Worm (Caenorhabditis elegans) whole organism, L1 larva: ENCODE results near the gene oac-41.

Experiments used
- C16A3.4 ChIP-seq: fragments of 150-350 bp; optimal IDR thresholded peaks from 2 replicates; lab custom pipeline; 2014; ENCODE audit warnings: missing biosample characterization, missing genetic modification characterization
- C34B4.2 ChIP-seq: sonication (generic microtip); optimal IDR thresholded peaks from 2 replicates; lab custom pipeline; 2017; ENCODE audit warnings: mild to moderate bottlenecking, missing genetic modification characterization, missing compliant biosample characterization
- Y116A8C.19 ChIP-seq: sonication (generic microtip); optimal IDR thresholded peaks from 2 replicates; lab custom pipeline; 2016; ENCODE audit warnings: missing compliant biosample characterization, missing genetic modification characterization, borderline replicate concordance
- aha-1 ChIP-seq: fragments of 150-350 bp; optimal IDR thresholded peaks from 2 replicates; lab custom pipeline; 2014; ENCODE audit warnings: missing biosample characterization, missing genetic modification characterization
- alr-1 ChIP-seq: fragments of 200-800 bp; sonication (Bioruptor generic); optimal IDR thresholded peaks from 2 replicates; lab custom pipeline; 2018; ENCODE audit warnings: borderline replicate concordance, mild to moderate bottlenecking, missing genetic modification characterization, missing compliant biosample characterization
- aly-2 ChIP-seq: fragments of 150-350 bp; optimal IDR thresholded peaks from 2 replicates; lab custom pipeline; 2014; ENCODE audit warnings: missing biosample characterization, missing genetic modification characterization
- ama-1 ChIP-seq: fragments of 150-350 bp; optimal IDR thresholded peaks from 2 replicates; lab custom pipeline; 2014
- ceh-8 ChIP-seq: fragments of 200-800 bp; sonication (Bioruptor generic); optimal IDR thresholded peaks from 2 replicates; lab custom pipeline; 2018; ENCODE audit warnings: mild to moderate bottlenecking, missing genetic modification characterization, moderate library complexity, missing compliant biosample characterization
- ceh-88 ChIP-seq: fragments of 200-800 bp; sonication (Bioruptor generic); IDR thresholded peaks from 2 replicates; pipeline ENCODE4 v1.3.6; 2022; ENCODE audit warnings: missing genetic modification characterization, missing compliant biosample characterization
- ceh-90 ChIP-seq: sonication (generic microtip); optimal IDR thresholded peaks from 2 replicates; lab custom pipeline; 2016; ENCODE audit warnings: missing genetic modification characterization, missing compliant biosample characterization
- ces-1 ChIP-seq: fragments of 150-350 bp; optimal IDR thresholded peaks from 2 replicates; lab custom pipeline; 2014; ENCODE audit warnings: missing biosample characterization, missing genetic modification reagents, missing genetic modification characterization
- efl-1 ChIP-seq, 4 experiments: fragments of 150-350 bp; optimal IDR thresholded peaks in 3 of 4; peaks in 1 of 4; 1 replicate in 1 of 4; 2 replicates in 3 of 4; lab custom pipeline; 2014; ENCODE audit warnings: missing biosample characterization in 2 of 4, missing genetic modification characterization in 2 of 4, missing genetic modification reagents in 2 of 4
- egl-27 ChIP-seq, 2 experiments: fragments of 150-350 bp in 1 of 2; sonication (generic microtip); optimal IDR thresholded peaks; 3 replicates each; lab custom pipeline; 2017 to 2018; ENCODE audit warnings: missing biosample characterization in 2 of 2, missing genetic modification characterization in 2 of 2, missing genetic modification reagents in 2 of 2
- elt-2 ChIP-seq: sonication (generic microtip); optimal IDR thresholded peaks from 2 replicates; lab custom pipeline; 2016; ENCODE audit warnings: missing genetic modification characterization, mild to moderate bottlenecking, inconsistent platforms, missing compliant biosample characterization, missing genetic modification reagents
- ets-5 ChIP-seq: fragments of 200-800 bp; sonication (Bioruptor generic); IDR thresholded peaks from 2 replicates; pipeline ENCODE4 v1.3.6; 2022; ENCODE audit warnings: missing genetic modification characterization, missing compliant biosample characterization
- hlh-17 ChIP-seq: fragments of 200-800 bp; sonication (Bioruptor generic); optimal IDR thresholded peaks from 2 replicates; lab custom pipeline; 2018; ENCODE audit warnings: missing genetic modification characterization, mild to moderate bottlenecking, missing compliant biosample characterization, moderate library complexity, borderline replicate concordance
- isw-1 ChIP-seq: fragments of 200-800 bp; sonication (Bioruptor generic); IDR thresholded peaks from 2 replicates; pipeline ENCODE4 v1.3.6; 2022; ENCODE audit warnings: missing genetic modification characterization, missing compliant biosample characterization
- jun-1 ChIP-seq: fragments of 150-350 bp; optimal IDR thresholded peaks from 2 replicates; lab custom pipeline; 2014; ENCODE audit warnings: missing biosample characterization, missing genetic modification reagents, missing genetic modification characterization
- lin-15B ChIP-seq: fragments of 150-350 bp; sonication (generic microtip); optimal IDR thresholded peaks from 3 replicates; lab custom pipeline; 2014; ENCODE audit warnings: missing biosample characterization, missing genetic modification characterization
- lin-35 ChIP-seq, 2 experiments: fragments of 150-350 bp; optimal IDR thresholded peaks; 2 replicates each; lab custom pipeline; 2014; ENCODE audit warnings: missing biosample characterization in 2 of 2, missing genetic modification characterization in 2 of 2, missing genetic modification reagents in 2 of 2
- lin-39 ChIP-seq: fragments of 150-350 bp; optimal IDR thresholded peaks from 2 replicates; lab custom pipeline; 2014; ENCODE audit warnings: missing biosample characterization, missing genetic modification reagents, missing genetic modification characterization
- lir-3 ChIP-seq: sonication (generic microtip); optimal IDR thresholded peaks from 2 replicates; lab custom pipeline; 2016; ENCODE audit warnings: mild to moderate bottlenecking, missing genetic modification characterization, moderate library complexity, missing compliant biosample characterization; ENCODE audit not compliant: poor library complexity
- lsy-2 ChIP-seq, 2 experiments: fragments of 150-350 bp; optimal IDR thresholded peaks; 2 replicates each; lab custom pipeline; 2014; ENCODE audit warnings: missing biosample characterization in 2 of 2, missing genetic modification characterization in 2 of 2
- mab-9 ChIP-seq: fragments of 200-800 bp; sonication (Bioruptor generic); IDR thresholded peaks from 2 replicates; pipeline ENCODE4 v1.3.6; 2022; ENCODE audit warnings: missing genetic modification reagents, missing genetic modification characterization, missing compliant biosample characterization
- mdl-1 ChIP-seq, 2 experiments: fragments of 150-350 bp; optimal IDR thresholded peaks; 2 replicates each; lab custom pipeline; 2014 to 2017; ENCODE audit warnings: missing biosample characterization in 2 of 2, missing genetic modification characterization in 2 of 2, inconsistent platforms in 1 of 2
- mef-2 ChIP-seq: fragments of 150-350 bp; optimal IDR thresholded peaks from 2 replicates; lab custom pipeline; 2014; ENCODE audit warnings: missing biosample characterization, missing genetic modification characterization
- nhr-11 ChIP-seq: fragments of 150-350 bp; optimal IDR thresholded peaks from 2 replicates; lab custom pipeline; 2014; ENCODE audit warnings: missing biosample characterization, missing genetic modification characterization
- nhr-12 ChIP-seq: sonication (generic microtip); optimal IDR thresholded peaks from 2 replicates; lab custom pipeline; 2017; ENCODE audit warnings: missing biosample characterization, missing genetic modification characterization
- nhr-19 ChIP-seq: fragments of 200-800 bp; sonication (Bioruptor generic); conservative IDR thresholded peaks from 2 replicates; pipeline ENCODE4 v1.3.6; 2022; ENCODE audit warnings: missing genetic modification characterization, missing compliant biosample characterization
- nhr-20 ChIP-seq: sonication (generic microtip); optimal IDR thresholded peaks from 2 replicates; lab custom pipeline; 2016; ENCODE audit warnings: mild to moderate bottlenecking, missing genetic modification characterization, missing compliant biosample characterization
- nhr-237 ChIP-seq: fragments of 150-350 bp; optimal IDR thresholded peaks from 2 replicates; lab custom pipeline; 2014; ENCODE audit warnings: missing biosample characterization, missing genetic modification characterization
- nhr-76 ChIP-seq: sonication (generic microtip); optimal IDR thresholded peaks from 2 replicates; lab custom pipeline; 2017; ENCODE audit warnings: missing biosample characterization, missing genetic modification characterization
- nhr-77 ChIP-seq: fragments of 150-350 bp; optimal IDR thresholded peaks from 2 replicates; lab custom pipeline; 2014; ENCODE audit warnings: missing biosample characterization, missing genetic modification characterization
- pax-3 ChIP-seq: fragments of 200-800 bp; sonication (Bioruptor generic); optimal IDR thresholded peaks from 2 replicates; lab custom pipeline; 2018; ENCODE audit warnings: mild to moderate bottlenecking, missing genetic modification characterization, moderate library complexity, missing compliant biosample characterization
- pqm-1 ChIP-seq: sonication (generic microtip); optimal IDR thresholded peaks from 3 replicates; lab custom pipeline; 2017; ENCODE audit warnings: missing biosample characterization, missing genetic modification characterization
- skn-1 ChIP-seq: fragments of 150-350 bp; optimal IDR thresholded peaks from 2 replicates; lab custom pipeline; 2014; ENCODE audit warnings: missing biosample characterization, missing genetic modification characterization
- snpc-4 ChIP-seq: fragments of 150-350 bp; optimal IDR thresholded peaks from 2 replicates; lab custom pipeline; 2014; ENCODE audit warnings: missing biosample characterization, missing genetic modification characterization
- sox-4 ChIP-seq: sonication (generic microtip); optimal IDR thresholded peaks from 2 replicates; lab custom pipeline; 2016; ENCODE audit warnings: missing genetic modification characterization, missing compliant biosample characterization
- sptf-1 ChIP-seq: fragments of 150-350 bp; optimal IDR thresholded peaks from 2 replicates; lab custom pipeline; 2014; ENCODE audit warnings: missing biosample characterization, missing genetic modification characterization
- swsn-7 ChIP-seq: sonication (generic microtip); optimal IDR thresholded peaks from 2 replicates; lab custom pipeline; 2016; ENCODE audit warnings: missing genetic modification characterization, missing compliant biosample characterization
- tbx-2 ChIP-seq: sonication (generic microtip); optimal IDR thresholded peaks from 2 replicates; lab custom pipeline; 2016; ENCODE audit warnings: missing genetic modification characterization, missing compliant biosample characterization
- unc-30 ChIP-seq: sonication (generic microtip); optimal IDR thresholded peaks from 2 replicates; lab custom pipeline; 2017; ENCODE audit warnings: missing biosample characterization, missing genetic modification characterization
- unc-62 ChIP-seq: fragments of 150-350 bp; optimal IDR thresholded peaks from 2 replicates; lab custom pipeline; 2014; ENCODE audit warnings: missing biosample characterization, missing genetic modification reagents, missing genetic modification characterization
- unc-86 ChIP-seq: sonication (generic microtip); optimal IDR thresholded peaks from 2 replicates; lab custom pipeline; 2016; ENCODE audit warnings: missing genetic modification characterization, missing compliant biosample characterization
- unc-98 ChIP-seq: fragments of 200-800 bp; sonication (Bioruptor generic); IDR thresholded peaks from 2 replicates; pipeline ENCODE4 v1.3.6; 2022; ENCODE audit warnings: missing genetic modification characterization, missing compliant biosample characterization
- xbp-1 ChIP-seq: sonication (generic microtip); optimal IDR thresholded peaks from 2 replicates; lab custom pipeline; 2016; ENCODE audit warnings: missing genetic modification characterization, missing compliant biosample characterization

oac-41 gene

DNA sequence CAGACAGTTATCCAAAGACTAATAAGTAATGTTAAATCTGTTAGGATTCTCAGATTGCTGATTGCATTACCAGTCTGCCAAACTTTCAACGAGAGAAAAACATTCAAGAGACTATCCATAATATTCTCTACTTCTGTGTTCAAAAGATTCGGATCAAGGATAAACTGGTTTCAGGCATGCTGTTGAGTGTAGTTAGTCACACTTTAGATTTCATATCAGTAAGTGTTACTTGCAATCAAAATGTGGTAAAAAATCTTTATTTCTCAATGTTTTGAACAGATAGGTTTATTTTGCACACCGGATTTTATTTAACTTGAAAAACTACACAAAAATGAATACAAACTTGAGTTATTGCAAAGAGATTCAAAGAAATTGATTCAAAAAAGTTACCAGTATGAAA is at the start of gene oac-41:
oac-41 (minus strand) TSS at position 101 of the 400 bp plus-strand sequence.
- TF ChIP-seq xbp-1 = no peak
- TF ChIP-seq skn-1 = no peak
- TF ChIP-seq hlh-17 (GFP tag; lab: Kevin White, UChicago) = no peak
- no peak for TF ChIP-seq unc-62 (GFP tag; lab: Kevin White, UChicago)
- TF ChIP-seq alr-1 = no peak
- TF ChIP-seq C16A3.4 = no peak
- TF ChIP-seq efl-1 (optimal IDR thresholded peaks at IDR 0.05; lab: Kevin White, UChicago) = no peak
- no peak for TF ChIP-seq efl-1 (GFP tag; optimal IDR thresholded peaks at IDR 0.05 in 1 of 2; lab: Kevin White, UChicago)
- TF ChIP-seq nhr-19 (GFP tag; lab: Robert Waterston, UW) = no peak
- TF ChIP-seq lin-39 (tag; lab: Kevin White, UChicago) = no peak
- TF ChIP-seq ces-1 = no peak
- TF ChIP-seq Y116A8C.19 (tag; lab: Kevin White, UChicago) = no peak
- no peak for TF ChIP-seq egl-27 (tag; optimal IDR thresholded peaks at IDR 0.05; lab: Kevin White, UChicago)
- no peak for TF ChIP-seq sox-4 (tag; lab: Kevin White, UChicago)
- TF ChIP-seq jun-1 (tag; lab: Kevin White, UChicago) = no peak
- no peak for TF ChIP-seq pqm-1
- no peak for TF ChIP-seq lin-15B (tag; lab: Kevin White, UChicago)
- no peak for TF ChIP-seq lsy-2 (tag; optimal IDR thresholded peaks at IDR 0.05; lab: Kevin White, UChicago)

- no peak for TF ChIP-seq snpc-4 (tag; lab: Kevin White, UChicago)
- TF ChIP-seq unc-98 (GFP tag; lab: Robert Waterston, UW) = no peak
- no peak for TF ChIP-seq ets-5
- no peak for TF ChIP-seq efl-1 (optimal IDR thresholded peaks at IDR 0.05; lab: Kevin White, UChicago)
- TF ChIP-seq efl-1 (GFP tag; optimal IDR thresholded peaks at IDR 0.05 in 1 of 2; lab: Kevin White, UChicago) = no peak
- no peak for TF ChIP-seq nhr-237 (tag; lab: Kevin White, UChicago)
- TF ChIP-seq nhr-76 = no peak
- no peak for TF ChIP-seq nhr-77
- no peak for TF ChIP-seq lsy-2 (tag; optimal IDR thresholded peaks at IDR 0.05; lab: Kevin White, UChicago)
- TF ChIP-seq nhr-20 (tag; lab: Kevin White, UChicago) = no peak
- no peak for TF ChIP-seq lin-39 (tag; lab: Kevin White, UChicago)
- TF ChIP-seq aly-2 (tag; lab: Kevin White, UChicago) = no peak
- TF ChIP-seq sptf-1 = no peak
- no peak for TF ChIP-seq mef-2 (tag; lab: Kevin White, UChicago)
- no peak for TF ChIP-seq egl-27 (tag; optimal IDR thresholded peaks at IDR 0.05; lab: Kevin White, UChicago)
- no peak for TF ChIP-seq ceh-90 (tag; lab: Kevin White, UChicago)
- no peak for TF ChIP-seq pax-3 (tag; lab: Kevin White, UChicago)
- TF ChIP-seq unc-30 (tag; lab: Kevin White, UChicago) = no peak
- TF ChIP-seq tbx-2 (tag; lab: Kevin White, UChicago) = no peak
- no peak for TF ChIP-seq lir-3 (tag; lab: Kevin White, UChicago)
- no peak for TF ChIP-seq elt-2 (tag; lab: Kevin White, UChicago)
Measured at ce11 chrV:9069680-9070079, 47.7 kb upstream of the oac-41 start, which contains the start of gene T27E4.5. Gene T27E4.5 (minus strand): TSS chrV:9069780.

DNA sequence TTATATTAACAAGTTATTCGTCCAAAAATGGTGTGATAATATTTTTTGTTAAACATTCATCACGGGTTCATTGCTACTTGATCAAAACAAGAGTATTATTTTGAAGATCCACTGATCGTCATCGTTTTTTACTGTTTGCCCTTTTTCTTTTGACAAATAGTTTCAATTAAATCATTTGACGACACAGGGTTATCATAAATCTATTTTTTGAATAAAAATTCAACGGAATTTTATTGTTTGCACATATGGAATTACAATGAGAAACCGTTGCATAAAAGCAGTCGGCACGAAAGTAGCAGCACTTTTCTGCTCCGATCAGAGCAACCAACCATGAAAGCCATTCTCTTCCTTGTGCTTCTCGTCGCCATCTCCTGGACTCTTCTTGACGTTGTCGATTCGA is 45.7 kb upstream of the oac-41 start, which contains the start of gene fip-2:
fip-2 (plus strand) TSS at position 301 of the 400 bp plus-strand sequence.
- TF ChIP-seq mdl-1 (tag; optimal IDR thresholded peaks at IDR 0.05; lab: Kevin White, UChicago) = no peak
- no peak for TF ChIP-seq C34B4.2
- TF ChIP-seq ama-1 (lab: Kevin White, UChicago) = no peak
- TF ChIP-seq ceh-8 (GFP tag; lab: Kevin White, UChicago) = no peak
- TF ChIP-seq aha-1 (tag; lab: Kevin White, UChicago) = no peak
- TF ChIP-seq pax-3 (tag; lab: Kevin White, UChicago) = no peak
- no peak for TF ChIP-seq nhr-12 (tag; lab: Kevin White, UChicago)
- no peak for TF ChIP-seq snpc-4 (tag; lab: Kevin White, UChicago)
- no peak for TF ChIP-seq isw-1
- TF ChIP-seq C16A3.4 = no peak
- TF ChIP-seq nhr-11 (tag; lab: Kevin White, UChicago) = no peak
- TF ChIP-seq lin-15B (tag; lab: Kevin White, UChicago) = no peak
- no peak for TF ChIP-seq lin-35 (GFP tag; optimal IDR thresholded peaks at IDR 0.05; lab: Kevin White, UChicago)
- no peak for TF ChIP-seq ceh-88 (GFP tag; lab: Robert Waterston, UW)
- TF ChIP-seq unc-86 (tag; lab: Kevin White, UChicago) = no peak
- no peak for TF ChIP-seq swsn-7
- no peak for TF ChIP-seq ces-1
- TF ChIP-seq mab-9 (GFP tag; lab: Robert Waterston, UW) = no peak
